Fruit fly (Drosophila melanogaster) whole organism, embryonic: ENCODE results near the gene CG17637.
A peak's percentile ranks its signal among the peaks of the same experiment; 100 is the strongest.

ENCODE experiments used
- ATbp ChIP-seq: fragments of 200-800 bp; sonication (Bioruptor generic); optimal IDR thresholded peaks from 2 replicates; lab custom pipeline; 2017; ENCODE audit warnings: missing biosample characterization, mild to moderate bottlenecking, missing genetic modification characterization, missing genetic modification reagents
- Aef1 ChIP-seq: fragments of 200-800 bp; sonication (Bioruptor generic); IDR thresholded peaks from 3 replicates; pipeline ENCODE4 v1.3.6; 2022; ENCODE audit warnings: missing biosample characterization, missing genetic modification characterization
- Atf3 ChIP-seq: fragments of 200-800 bp; sonication (Bioruptor generic); optimal IDR thresholded peaks from 3 replicates; lab custom pipeline; 2016; ENCODE audit warnings: missing biosample characterization, missing genetic modification characterization
- C15 ChIP-seq: fragments of 200-800 bp; sonication (Bioruptor generic); IDR thresholded peaks from 3 replicates; pipeline ENCODE4 v1.3.6; 2022; ENCODE audit warnings: missing biosample characterization, missing genetic modification characterization
- CG10274 ChIP-seq: fragments of 200-800 bp; sonication (Bioruptor generic); optimal IDR thresholded peaks from 3 replicates; lab custom pipeline; 2017; ENCODE audit warnings: missing biosample characterization, mild to moderate bottlenecking, missing genetic modification characterization
- CG11504 ChIP-seq: fragments of 200-800 bp; sonication (Bioruptor generic); optimal IDR thresholded peaks from 3 replicates; lab custom pipeline; 2019; ENCODE audit warnings: missing biosample characterization, mild to moderate bottlenecking, missing genetic modification characterization, moderate library complexity
- CG12071 ChIP-seq: fragments of 200-800 bp; sonication (Bioruptor generic); optimal IDR thresholded peaks from 3 replicates; lab custom pipeline; 2018; ENCODE audit warnings: missing biosample characterization, mild to moderate bottlenecking, missing genetic modification characterization
- CG12104 ChIP-seq: fragments of 200-800 bp; sonication (Bioruptor generic); optimal IDR thresholded peaks from 3 replicates; lab custom pipeline; 2016; ENCODE audit warnings: missing biosample characterization, missing genetic modification characterization
- CG12219 ChIP-seq: fragments of 200-800 bp; sonication (Bioruptor generic); optimal IDR thresholded peaks from 3 replicates; lab custom pipeline; 2018; ENCODE audit warnings: missing biosample characterization, mild to moderate bottlenecking, missing genetic modification characterization
- CG12769 ChIP-seq: fragments of 200-800 bp; sonication (Bioruptor generic); optimal IDR thresholded peaks from 2 replicates; lab custom pipeline; 2019; ENCODE audit warnings: missing biosample characterization, mild to moderate bottlenecking, missing genetic modification characterization, moderate library complexity
- CG13775 ChIP-seq: fragments of 200-800 bp; sonication (Bioruptor generic); optimal IDR thresholded peaks from 3 replicates; lab custom pipeline; 2017; ENCODE audit warnings: missing biosample characterization, mild to moderate bottlenecking, missing genetic modification characterization
- CG15011 ChIP-seq: fragments of 200-800 bp; sonication (Bioruptor generic); optimal IDR thresholded peaks from 3 replicates; lab custom pipeline; 2018; ENCODE audit warnings: missing biosample characterization, mild to moderate bottlenecking, missing genetic modification characterization
- CG1602 ChIP-seq: fragments of 200-800 bp; sonication (Bioruptor generic); optimal IDR thresholded peaks from 3 replicates; lab custom pipeline; 2016; ENCODE audit warnings: missing biosample characterization, missing genetic modification characterization
- CG31441 ChIP-seq: fragments of 200-800 bp; sonication (Bioruptor generic); IDR thresholded peaks from 2 replicates; pipeline ENCODE4 v1.3.6; 2022; ENCODE audit warnings: missing biosample characterization, missing genetic modification characterization
- CG3847 ChIP-seq: fragments of 200-800 bp; sonication (Bioruptor generic); IDR thresholded peaks from 2 replicates; pipeline ENCODE4 v1.3.6; 2022; ENCODE audit warnings: missing biosample characterization, missing genetic modification characterization
- CG4328 ChIP-seq: fragments of 200-800 bp; sonication (Bioruptor generic); optimal IDR thresholded peaks from 3 replicates; lab custom pipeline; 2017; ENCODE audit warnings: missing biosample characterization, missing genetic modification reagents, missing genetic modification characterization
- CG4404 ChIP-seq: fragments of 200-800 bp; sonication (Bioruptor generic); IDR thresholded peaks from 2 replicates; pipeline ENCODE4 v1.3.6; 2022; ENCODE audit warnings: missing biosample characterization, missing genetic modification characterization
- CG5953 ChIP-seq: fragments of 200-800 bp; sonication (Bioruptor generic); IDR thresholded peaks from 2 replicates; pipeline ENCODE4 v1.3.6; 2022; ENCODE audit warnings: missing biosample characterization, missing genetic modification characterization
- CG7556 ChIP-seq: fragments of 200-800 bp; sonication (Bioruptor generic); optimal IDR thresholded peaks from 2 replicates; lab custom pipeline; 2017; ENCODE audit warnings: missing biosample characterization, mild to moderate bottlenecking, missing genetic modification characterization
- CG7987 ChIP-seq: fragments of 200-800 bp; sonication (Bioruptor generic); optimal IDR thresholded peaks from 2 replicates; lab custom pipeline; 2018; ENCODE audit warnings: missing biosample characterization, mild to moderate bottlenecking, missing genetic modification characterization, moderate library complexity
- CG8089 ChIP-seq: fragments of 200-800 bp; sonication (Bioruptor generic); optimal IDR thresholded peaks from 3 replicates; lab custom pipeline; 2016; ENCODE audit warnings: missing biosample characterization, missing genetic modification characterization
- CG9797 ChIP-seq: fragments of 200-800 bp; sonication (Bioruptor generic); optimal IDR thresholded peaks from 3 replicates; lab custom pipeline; 2018; ENCODE audit warnings: missing biosample characterization, mild to moderate bottlenecking, missing genetic modification characterization
- Drgx ChIP-seq: fragments of 200-800 bp; sonication (Bioruptor generic); IDR thresholded peaks from 2 replicates; pipeline ENCODE4 v1.3.6; 2022; ENCODE audit warnings: missing biosample characterization, missing genetic modification characterization
- E2f2 ChIP-seq: fragments of 200-800 bp; sonication (Bioruptor generic); IDR thresholded peaks from 2 replicates; pipeline ENCODE4 v1.3.6; 2022; ENCODE audit warnings: missing biosample characterization, missing genetic modification characterization
- Eip74EF ChIP-seq, 2 experiments: fragments of 200-800 bp in 1 of 2; fragments of >200 bp in 1 of 2; sonication (Bioruptor generic) in 1 of 2; optimal IDR thresholded peaks; 2 replicates each; lab custom pipeline; 2017 to 2019; ENCODE audit warnings: missing biosample characterization in 2 of 2, missing genetic modification characterization in 2 of 2, mild to moderate bottlenecking in 1 of 2, moderate library complexity in 1 of 2
- Fer1 ChIP-seq: fragments of 200-800 bp; sonication (Bioruptor generic); optimal IDR thresholded peaks from 2 replicates; lab custom pipeline; 2017; ENCODE audit warnings: missing biosample characterization, mild to moderate bottlenecking, missing genetic modification characterization
- Gsc ChIP-seq: fragments of 200-800 bp; sonication (Bioruptor generic); IDR thresholded peaks from 2 replicates; pipeline ENCODE4 v1.3.6; 2022; ENCODE audit warnings: missing biosample characterization, missing genetic modification characterization
- HmgZ ChIP-seq: fragments of 200-800 bp; sonication (Bioruptor generic); optimal IDR thresholded peaks from 2 replicates; lab custom pipeline; 2018; ENCODE audit warnings: missing biosample characterization, mild to moderate bottlenecking, missing genetic modification characterization
- Nf-YA ChIP-seq: fragments of 200-800 bp; sonication (Bioruptor generic); IDR thresholded peaks from 2 replicates; pipeline ENCODE4 v1.3.6; 2022; ENCODE audit warnings: missing biosample characterization, missing genetic modification characterization
- Ravus ChIP-seq: fragments of 200-800 bp; sonication (Bioruptor generic); IDR thresholded peaks from 2 replicates; pipeline ENCODE4 v1.3.6; 2022; ENCODE audit warnings: missing biosample characterization, missing genetic modification characterization
- Scr ChIP-seq: fragments of 200-800 bp; sonication (Bioruptor generic); IDR thresholded peaks from 2 replicates; pipeline ENCODE4 v1.3.6; 2022; ENCODE audit warnings: missing biosample characterization, missing genetic modification characterization; ENCODE audit not compliant: partially characterized antibody
- Xbp1 ChIP-seq: fragments of 200-800 bp; sonication (Bioruptor generic); optimal IDR thresholded peaks from 3 replicates; lab custom pipeline; 2016; ENCODE audit warnings: missing biosample characterization, mild to moderate bottlenecking, missing genetic modification characterization
- YL-1 ChIP-seq: fragments of 200-800 bp; sonication (Bioruptor generic); optimal IDR thresholded peaks from 3 replicates; lab custom pipeline; 2017; ENCODE audit warnings: missing biosample characterization, mild to moderate bottlenecking, missing genetic modification characterization
- ash1 ChIP-seq: fragments of 200-800 bp; sonication (Bioruptor generic); optimal IDR thresholded peaks from 2 replicates; lab custom pipeline; 2018; ENCODE audit warnings: missing biosample characterization, mild to moderate bottlenecking, missing genetic modification characterization
- gem ChIP-seq: fragments of 200-800 bp; sonication (Bioruptor generic); optimal IDR thresholded peaks from 2 replicates; lab custom pipeline; 2019; ENCODE audit warnings: missing biosample characterization, mild to moderate bottlenecking, missing genetic modification characterization, moderate library complexity
- gsb-n ChIP-seq: fragments of 200-800 bp; sonication (Bioruptor generic); optimal IDR thresholded peaks from 3 replicates; lab custom pipeline; 2018; ENCODE audit warnings: missing biosample characterization, mild to moderate bottlenecking, missing genetic modification characterization
- hkb ChIP-seq, 2 experiments: fragments of 200-800 bp in 1 of 2; fragments of >200 bp in 1 of 2; sonication (Bioruptor generic) in 1 of 2; IDR thresholded peaks in 1 of 2; optimal IDR thresholded peaks in 1 of 2; 2 replicates each; pipeline versions ENCODE4 v1.3.6 to Lab custom; 2017 to 2022; ENCODE audit warnings: missing biosample characterization in 1 of 2, missing genetic modification characterization in 1 of 2
- ind ChIP-seq: fragments of 200-800 bp; sonication (Bioruptor generic); optimal IDR thresholded peaks from 3 replicates; lab custom pipeline; 2016; ENCODE audit warnings: missing biosample characterization, missing genetic modification characterization
- kah ChIP-seq: fragments of 200-800 bp; sonication (Bioruptor generic); optimal IDR thresholded peaks from 2 replicates; lab custom pipeline; 2018; ENCODE audit warnings: missing biosample characterization, mild to moderate bottlenecking, missing genetic modification characterization
- kni ChIP-seq: fragments of 200-800 bp; sonication (Bioruptor generic); optimal IDR thresholded peaks from 3 replicates; lab custom pipeline; 2017; ENCODE audit warnings: mild to moderate bottlenecking, missing biosample characterization, missing genetic modification reagents, missing genetic modification characterization
- mam ChIP-seq: fragments of 200-800 bp; sonication (Bioruptor generic); optimal IDR thresholded peaks from 3 replicates; lab custom pipeline; 2016; ENCODE audit warnings: missing biosample characterization, missing genetic modification characterization
- nmo ChIP-seq: fragments of 200-800 bp; sonication (Bioruptor generic); optimal IDR thresholded peaks from 2 replicates; lab custom pipeline; 2018; ENCODE audit warnings: missing biosample characterization, mild to moderate bottlenecking, missing genetic modification characterization, moderate library complexity
- onecut ChIP-seq: fragments of 200-800 bp; sonication (Bioruptor generic); IDR thresholded peaks from 2 replicates; pipeline ENCODE4 v1.3.6; 2022; ENCODE audit warnings: missing biosample characterization, missing genetic modification characterization
- phol ChIP-seq: fragments of 200-800 bp; sonication (Bioruptor generic); optimal IDR thresholded peaks from 3 replicates; lab custom pipeline; 2018; ENCODE audit warnings: missing biosample characterization, mild to moderate bottlenecking, missing genetic modification characterization, moderate library complexity
- salm ChIP-seq: fragments of 200-800 bp; sonication (Bioruptor generic); optimal IDR thresholded peaks from 2 replicates; lab custom pipeline; 2018; ENCODE audit warnings: missing biosample characterization, mild to moderate bottlenecking, missing genetic modification characterization
- sens ChIP-seq: fragments of 200-800 bp; sonication (Bioruptor generic); peaks from one replicate; lab custom pipeline; 2016; ENCODE audit warnings: missing biosample characterization, missing genetic modification characterization
- slbo ChIP-seq: fragments of 200-800 bp; sonication (Bioruptor generic); IDR thresholded peaks from 2 replicates; pipeline ENCODE4 v1.3.6; 2022; ENCODE audit warnings: missing biosample characterization, missing genetic modification characterization
- slou ChIP-seq: fragments of 200-800 bp; sonication (Bioruptor generic); optimal IDR thresholded peaks from 3 replicates; lab custom pipeline; 2016; ENCODE audit warnings: missing biosample characterization, missing genetic modification characterization
- sqz ChIP-seq: fragments of 200-800 bp; sonication (Bioruptor generic); optimal IDR thresholded peaks from 3 replicates; lab custom pipeline; 2018; ENCODE audit warnings: missing biosample characterization, mild to moderate bottlenecking, missing genetic modification characterization

The CG17637 gene

DNA sequence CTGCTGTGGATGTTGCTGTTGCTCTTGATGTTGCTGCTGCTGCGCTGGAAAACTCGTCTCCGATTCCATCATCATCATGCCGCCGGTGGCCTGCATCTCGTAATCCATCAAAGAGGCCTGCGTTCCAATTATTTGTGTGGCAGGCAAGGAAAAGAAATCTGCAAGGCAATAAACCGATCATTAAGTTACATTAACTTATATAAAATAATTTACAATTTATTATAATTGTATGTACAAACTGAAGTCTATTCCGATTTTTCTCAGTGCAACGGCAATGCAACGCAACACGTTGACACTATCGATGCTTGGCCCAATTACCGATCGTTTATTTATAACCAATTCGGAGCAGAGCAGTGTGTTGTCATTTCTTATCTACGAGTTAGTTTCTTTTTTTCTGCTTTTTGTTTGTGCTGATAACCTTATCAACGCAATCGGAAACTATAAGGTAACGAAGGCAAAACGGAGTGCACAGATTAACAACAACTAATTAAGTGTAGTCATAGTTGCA, 32.9 kb upstream of the CG17637 start (continued):
- TF ChIP-seq C15 (GFP tag; lab: Robert Waterston, UW) (no peak), slou (GFP tag; lab: Kevin White, UChicago) (no peak), Drgx (GFP tag; lab: Robert Waterston, UW) (peak; percentile 72), CG10274 (GFP tag; lab: Kevin White, UChicago) (peak; percentile 31), Nf-YA (GFP tag; lab: Robert Waterston, UW) (peak; percentile 53; the same call in 1 of the 2 replicates), gsb-n (peak; percentile 42), phol (tag; lab: Kevin White, UChicago) (peak; percentile 63), CG15011 (GFP tag; lab: Kevin White, UChicago) (peak; percentile 0), CG7987 (GFP tag; lab: Kevin White, UChicago) (peak; percentile 5), ash1 (no peak), ATbp (GFP tag; lab: Kevin White, UChicago) (peak; percentile 62), YL-1 (no peak), CG12071 (peak; percentile 43), kah (peak; percentile 65), CG31441 (GFP tag; lab: Robert Waterston, UW) (peak; percentile 63; the same call in 1 of the 2 replicates), CG11504 (tag; lab: Kevin White, UChicago) (peak; percentile 77), sqz (peak; percentile 64), kni (no peak), CG12104 (GFP tag; lab: Kevin White, UChicago) (peak; percentile 49), gem (tag; lab: Kevin White, UChicago) (peak; percentile 58), HmgZ (tag; lab: Kevin White, UChicago) (peak; percentile 1), Ravus (GFP tag; lab: Robert Waterston, UW) (no peak), CG12769 (peak; percentile 43), onecut (GFP tag; lab: Robert Waterston, UW) (0 out of 2 replicates have a peak, but pooled peaks have one; percentile 3), CG1602 (GFP tag; lab: Kevin White, UChicago) (peak; percentile 8), CG8089 (GFP tag; lab: Kevin White, UChicago) (no peak), mam (no peak), CG3847 (GFP tag; lab: Robert Waterston, UW) (0 out of 2 replicates have a peak, but pooled peaks have one; percentile 10), CG7556 (peak; percentile 40), Eip74EF (GFP tag; optimal IDR thresholded peaks at IDR 0.05; lab: Kevin White, UChicago) (peak in 1 of 2 experiments; percentile 1), CG12219 (peak; percentile 53), CG5953 (GFP tag; lab: Robert Waterston, UW) (no peak), E2f2 (GFP tag; lab: Robert Waterston, UW) (peak; percentile 39; the same call in 1 of the 2 replicates), slbo (peak; percentile 42; the same call in 1 of the 2 replicates), Fer1 (GFP tag; lab: Kevin White, UChicago) (peak; percentile 63), Xbp1 (GFP tag; lab: Kevin White, UChicago) (peak; percentile 54), CG13775 (peak; percentile 34), CG4328 (GFP tag; lab: Kevin White, UChicago) (peak; percentile 18), Aef1 (peak; percentile 49; the same call in 2 of the 3 replicates), Scr (GFP tag; lab: Robert Waterston, UW) (0 out of 2 replicates have a peak, but pooled peaks have one; percentile 9), CG9797 (GFP tag; lab: Kevin White, UChicago) (no peak), ind (GFP tag; lab: Kevin White, UChicago) (peak; percentile 32), hkb (optimal IDR thresholded peaks at IDR 0.05; lab: Kevin White, UChicago) (no peak), hkb (GFP tag; IDR thresholded peaks at IDR 0.05; lab: Robert Waterston, UW) (peak; percentile 84), sens (GFP tag; lab: Kevin White, UChicago) (peak; percentile 26), CG4404 (0 out of 2 replicates have a peak, but pooled peaks have one; percentile 14), nmo (peak; percentile 23), salm (peak; percentile 32), Atf3 (no peak), Gsc (GFP tag; lab: Robert Waterston, UW) (no peak)
